Worm (Caenorhabditis elegans): ENCODE measurements around the gene sdz-10.

DNA sequence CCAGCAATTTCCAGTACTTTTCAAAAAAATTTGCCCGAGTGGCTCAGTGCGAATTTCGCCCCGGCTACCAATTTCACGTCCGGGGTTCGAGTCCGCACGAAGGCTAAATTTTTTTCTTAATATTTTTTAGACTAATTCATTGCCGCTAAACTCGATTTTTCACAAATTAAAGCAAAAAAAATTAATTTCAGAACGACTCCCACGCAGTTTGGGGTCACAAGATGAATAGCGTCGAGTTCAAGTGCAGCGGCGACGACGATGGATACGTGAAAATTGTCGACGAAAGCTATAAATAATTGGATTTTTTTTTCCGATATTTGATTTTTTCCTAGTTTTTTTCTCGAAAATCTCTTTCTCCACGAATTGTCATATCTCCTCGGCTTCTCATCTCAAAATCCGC lies 20.8 kb downstream of the sdz-10 start:
- no peak for TF ChIP-seq him-1 (tag; optimal IDR thresholded peaks at IDR 0.05)
- no peak for TF ChIP-seq dao-5 (tag; optimal IDR thresholded peaks at IDR 0.05)
- no peak for TF ChIP-seq W03F9.2 (tag; optimal IDR thresholded peaks at IDR 0.05)

Data from whole organism, L4/young adult.